Fruit fly (Drosophila melanogaster) whole organism, embryonic: Measurements from ENCODE around the gene CG43680.

Experiments
- Abd-B ChIP-seq: fragments of 200-800 bp; sonication (Bioruptor generic); optimal IDR thresholded peaks from 2 replicates; lab custom pipeline; 2018; ENCODE audit warnings: missing biosample characterization, mild to moderate bottlenecking, missing genetic modification characterization, moderate library complexity
- BtbVII ChIP-seq: fragments of 200-800 bp; sonication (Bioruptor generic); optimal IDR thresholded peaks from 3 replicates; lab custom pipeline; 2017; ENCODE audit warnings: missing biosample characterization, mild to moderate bottlenecking, missing genetic modification characterization
- CG10274 ChIP-seq: fragments of 200-800 bp; sonication (Bioruptor generic); optimal IDR thresholded peaks from 3 replicates; lab custom pipeline; 2017; ENCODE audit warnings: missing biosample characterization, mild to moderate bottlenecking, missing genetic modification characterization
- CG12942 ChIP-seq: fragments of 200-800 bp; sonication (Bioruptor generic); optimal IDR thresholded peaks from 3 replicates; lab custom pipeline; 2016; ENCODE audit warnings: missing biosample characterization, missing genetic modification characterization
- CG13775 ChIP-seq: fragments of 200-800 bp; sonication (Bioruptor generic); optimal IDR thresholded peaks from 3 replicates; lab custom pipeline; 2017; ENCODE audit warnings: missing biosample characterization, mild to moderate bottlenecking, missing genetic modification characterization
- CG13894 ChIP-seq: fragments of 200-800 bp; sonication (Bioruptor generic); optimal IDR thresholded peaks from 3 replicates; lab custom pipeline; 2018; ENCODE audit warnings: missing biosample characterization, mild to moderate bottlenecking, missing genetic modification characterization, moderate library complexity
- CG14965 ChIP-seq: fragments of 200-800 bp; sonication (Bioruptor generic); optimal IDR thresholded peaks from 2 replicates; lab custom pipeline; 2016; ENCODE audit warnings: missing biosample characterization, missing genetic modification characterization, borderline replicate concordance
- CG1529 ChIP-seq: fragments of 200-800 bp; sonication (Bioruptor generic); optimal IDR thresholded peaks from 3 replicates; lab custom pipeline; 2018; ENCODE audit warnings: missing biosample characterization, missing genetic modification characterization
- CG16815 ChIP-seq: fragments of 200-800 bp; sonication (Bioruptor generic); optimal IDR thresholded peaks from 3 replicates; lab custom pipeline; 2017; ENCODE audit warnings: missing biosample characterization, mild to moderate bottlenecking, missing genetic modification characterization
- CG17612 ChIP-seq: fragments of 200-800 bp; sonication (Bioruptor generic); IDR thresholded peaks from 2 replicates; pipeline ENCODE4 v1.3.6; 2022; ENCODE audit warnings: missing biosample characterization, missing genetic modification characterization
- CG17802 ChIP-seq: fragments of 200-800 bp; sonication (Bioruptor generic); optimal IDR thresholded peaks from 2 replicates; lab custom pipeline; 2018; ENCODE audit warnings: missing biosample characterization, mild to moderate bottlenecking, missing genetic modification characterization, moderate library complexity
- CG1832 ChIP-seq: fragments of 200-800 bp; sonication (Bioruptor generic); optimal IDR thresholded peaks from 2 replicates; lab custom pipeline; 2017; ENCODE audit warnings: missing biosample characterization, mild to moderate bottlenecking, missing genetic modification characterization, inconsistent platforms
- CG18619 ChIP-seq: fragments of 200-800 bp; sonication (Bioruptor generic); optimal IDR thresholded peaks from 3 replicates; lab custom pipeline; 2017; ENCODE audit warnings: missing biosample characterization, mild to moderate bottlenecking, missing genetic modification characterization
- CG2116 ChIP-seq: fragments of 200-800 bp; sonication (Bioruptor generic); optimal IDR thresholded peaks from 3 replicates; lab custom pipeline; 2018; ENCODE audit warnings: missing biosample characterization, mild to moderate bottlenecking, missing genetic modification characterization
- CG31365 ChIP-seq: fragments of 200-800 bp; sonication (Bioruptor generic); optimal IDR thresholded peaks from 2 replicates; lab custom pipeline; 2018; ENCODE audit warnings: missing biosample characterization, mild to moderate bottlenecking, missing genetic modification characterization
- CG32532 ChIP-seq: fragments of 200-800 bp; sonication (Bioruptor generic); IDR thresholded peaks from 2 replicates; pipeline ENCODE4 v1.3.6; 2022; ENCODE audit warnings: missing biosample characterization, missing genetic modification characterization
- CG4854 ChIP-seq: fragments of 200-800 bp; sonication (Bioruptor generic); optimal IDR thresholded peaks from 2 replicates; lab custom pipeline; 2016; ENCODE audit warnings: missing biosample characterization, missing genetic modification characterization, inconsistent platforms
- CG6654 ChIP-seq: fragments of 200-800 bp; sonication (Bioruptor generic); optimal IDR thresholded peaks from 2 replicates; lab custom pipeline; 2017; ENCODE audit warnings: missing biosample characterization, mild to moderate bottlenecking, missing genetic modification characterization
- CG6791 ChIP-seq: fragments of 200-800 bp; sonication (Bioruptor generic); IDR thresholded peaks from 3 replicates; pipeline ENCODE4 v1.3.6; 2022; ENCODE audit warnings: missing biosample characterization, missing genetic modification characterization; ENCODE audit not compliant: partially characterized antibody
- CG7372 ChIP-seq: fragments of 200-800 bp; sonication (Bioruptor generic); IDR thresholded peaks from 2 replicates; pipeline ENCODE4 v1.3.6; 2022; ENCODE audit warnings: missing biosample characterization, missing genetic modification characterization
- CG7745 ChIP-seq: fragments of 200-800 bp; sonication (Bioruptor generic); optimal IDR thresholded peaks from 2 replicates; lab custom pipeline; 2018; ENCODE audit warnings: missing biosample characterization, mild to moderate bottlenecking, missing genetic modification characterization, moderate library complexity
- CG7786 ChIP-seq: fragments of 200-800 bp; sonication (Bioruptor generic); optimal IDR thresholded peaks from 2 replicates; lab custom pipeline; 2016; ENCODE audit warnings: missing biosample characterization, missing genetic modification characterization
- CG9609 ChIP-seq: fragments of 200-800 bp; sonication (Bioruptor generic); optimal IDR thresholded peaks from 3 replicates; lab custom pipeline; 2016; ENCODE audit warnings: missing biosample characterization, missing genetic modification characterization
- E2f2 ChIP-seq: fragments of 200-800 bp; sonication (Bioruptor generic); IDR thresholded peaks from 2 replicates; pipeline ENCODE4 v1.3.6; 2022; ENCODE audit warnings: missing biosample characterization, missing genetic modification characterization
- Fer3 ChIP-seq: fragments of 200-800 bp; sonication (Bioruptor generic); optimal IDR thresholded peaks from 2 replicates; lab custom pipeline; 2018; ENCODE audit warnings: missing biosample characterization, mild to moderate bottlenecking, missing genetic modification characterization, moderate library complexity
- H2.0 ChIP-seq: fragments of 200-800 bp; sonication (Bioruptor generic); IDR thresholded peaks from 2 replicates; pipeline ENCODE4 v1.3.6; 2022; ENCODE audit warnings: missing biosample characterization, missing genetic modification characterization
- Jarid2 ChIP-seq: fragments of 200-800 bp; sonication (Bioruptor generic); optimal IDR thresholded peaks from 3 replicates; lab custom pipeline; 2017; ENCODE audit warnings: mild to moderate bottlenecking, missing biosample characterization, missing genetic modification reagents, missing genetic modification characterization
- Meics ChIP-seq: fragments of 200-800 bp; sonication (Bioruptor generic); optimal IDR thresholded peaks from 2 replicates; lab custom pipeline; 2017; ENCODE audit warnings: missing biosample characterization, mild to moderate bottlenecking, missing genetic modification characterization
- Nf-YC ChIP-seq: fragments of 200-800 bp; optimal IDR thresholded peaks from 3 replicates; lab custom pipeline; 2019; ENCODE audit warnings: missing biosample characterization, mild to moderate bottlenecking, missing genetic modification characterization, moderate library complexity
- Scr ChIP-seq: fragments of 200-800 bp; sonication (Bioruptor generic); IDR thresholded peaks from 2 replicates; pipeline ENCODE4 v1.3.6; 2022; ENCODE audit warnings: missing biosample characterization, missing genetic modification characterization; ENCODE audit not compliant: partially characterized antibody
- Ssrp ChIP-seq: fragments of 200-800 bp; sonication (Bioruptor generic); optimal IDR thresholded peaks from 2 replicates; lab custom pipeline; 2018; ENCODE audit warnings: missing biosample characterization, mild to moderate bottlenecking, missing genetic modification characterization, moderate library complexity
- abd-A ChIP-seq: fragments of 200-800 bp; sonication (Bioruptor generic); optimal IDR thresholded peaks from 3 replicates; lab custom pipeline; 2019; ENCODE audit warnings: missing biosample characterization, mild to moderate bottlenecking, missing genetic modification characterization, moderate library complexity
- bowl ChIP-seq: fragments of 200-800 bp; sonication (Bioruptor generic); IDR thresholded peaks from 2 replicates; pipeline ENCODE4 v1.3.6; 2022; ENCODE audit warnings: missing biosample characterization, missing genetic modification characterization
- dysf ChIP-seq: fragments of 200-800 bp; sonication (Bioruptor generic); IDR thresholded peaks from 3 replicates; pipeline ENCODE4 v1.3.6; 2022; ENCODE audit warnings: missing biosample characterization, missing genetic modification characterization
- fd3F ChIP-seq: fragments of 200-800 bp; sonication (Bioruptor generic); optimal IDR thresholded peaks from 2 replicates; lab custom pipeline; 2018; ENCODE audit warnings: missing biosample characterization, mild to moderate bottlenecking, missing genetic modification characterization, moderate library complexity
- ftz-f1 ChIP-seq: fragments of 200-800 bp; sonication (Bioruptor generic); optimal IDR thresholded peaks from 2 replicates; lab custom pipeline; 2016; ENCODE audit warnings: missing biosample characterization, missing genetic modification characterization
- kah ChIP-seq: fragments of 200-800 bp; sonication (Bioruptor generic); optimal IDR thresholded peaks from 2 replicates; lab custom pipeline; 2018; ENCODE audit warnings: missing biosample characterization, mild to moderate bottlenecking, missing genetic modification characterization
- ken ChIP-seq: fragments of 200-800 bp; sonication (Bioruptor generic); IDR thresholded peaks from 3 replicates; pipeline ENCODE4 v1.3.6; 2022; ENCODE audit warnings: missing biosample characterization, missing genetic modification characterization
- klu ChIP-seq: fragments of 200-800 bp; sonication (Bioruptor generic); IDR thresholded peaks from 2 replicates; pipeline ENCODE4 v1.3.6; 2022; ENCODE audit warnings: missing biosample characterization, missing genetic modification characterization
- maf-S ChIP-seq: fragments of 200-800 bp; sonication (Bioruptor generic); optimal IDR thresholded peaks from 2 replicates; lab custom pipeline; 2016; ENCODE audit warnings: missing biosample characterization, missing genetic modification characterization
- nau ChIP-seq: fragments of 200-800 bp; sonication (Bioruptor generic); optimal IDR thresholded peaks from 3 replicates; lab custom pipeline; 2017; ENCODE audit warnings: missing biosample characterization, mild to moderate bottlenecking, missing genetic modification characterization, missing genetic modification reagents
- pan ChIP-seq, 4 experiments: fragments of >200 bp in 3 of 4; fragments of 200-800 bp in 1 of 4; sonication (Bioruptor generic) in 1 of 4; optimal IDR thresholded peaks in 3 of 4; IDR thresholded peaks in 1 of 4; 2 replicates each; pipeline versions ENCODE4 v1.3.6 to Lab custom; 2017 to 2022; ENCODE audit warnings: missing biosample characterization in 2 of 4, missing genetic modification characterization in 2 of 4, mixed read lengths in 1 of 4
- slp2 ChIP-seq: fragments of 200-800 bp; sonication (Bioruptor generic); optimal IDR thresholded peaks from 2 replicates; lab custom pipeline; 2016; ENCODE audit warnings: missing biosample characterization, missing genetic modification characterization
- sna ChIP-seq: fragments of 200-800 bp; sonication (Bioruptor generic); IDR thresholded peaks from 2 replicates; pipeline ENCODE4 v1.3.6; 2022; ENCODE audit warnings: missing biosample characterization, missing genetic modification characterization; ENCODE audit not compliant: partially characterized antibody
- tin ChIP-seq: fragments of 200-800 bp; sonication (Bioruptor generic); optimal IDR thresholded peaks from 3 replicates; lab custom pipeline; 2016; ENCODE audit warnings: missing biosample characterization, missing genetic modification characterization
- tna ChIP-seq: fragments of 200-800 bp; sonication (Bioruptor generic); IDR thresholded peaks from 2 replicates; pipeline ENCODE4 v1.3.6; 2022; ENCODE audit warnings: missing biosample characterization, missing genetic modification characterization; ENCODE audit not compliant: partially characterized antibody
- tup ChIP-seq: fragments of 200-800 bp; sonication (Bioruptor generic); optimal IDR thresholded peaks from 2 replicates; lab custom pipeline; 2016; ENCODE audit warnings: missing biosample characterization, mild to moderate bottlenecking, missing genetic modification characterization, moderate library complexity
- zf30C ChIP-seq: fragments of 200-800 bp; sonication (Bioruptor generic); optimal IDR thresholded peaks from 3 replicates; lab custom pipeline; 2018; ENCODE audit warnings: missing biosample characterization, mild to moderate bottlenecking, missing genetic modification characterization
- zfh2 ChIP-seq: fragments of 200-800 bp; sonication (Bioruptor generic); optimal IDR thresholded peaks from 2 replicates; lab custom pipeline; 2016; ENCODE audit warnings: missing biosample characterization, missing genetic modification characterization

Gene CG43680

DNA sequence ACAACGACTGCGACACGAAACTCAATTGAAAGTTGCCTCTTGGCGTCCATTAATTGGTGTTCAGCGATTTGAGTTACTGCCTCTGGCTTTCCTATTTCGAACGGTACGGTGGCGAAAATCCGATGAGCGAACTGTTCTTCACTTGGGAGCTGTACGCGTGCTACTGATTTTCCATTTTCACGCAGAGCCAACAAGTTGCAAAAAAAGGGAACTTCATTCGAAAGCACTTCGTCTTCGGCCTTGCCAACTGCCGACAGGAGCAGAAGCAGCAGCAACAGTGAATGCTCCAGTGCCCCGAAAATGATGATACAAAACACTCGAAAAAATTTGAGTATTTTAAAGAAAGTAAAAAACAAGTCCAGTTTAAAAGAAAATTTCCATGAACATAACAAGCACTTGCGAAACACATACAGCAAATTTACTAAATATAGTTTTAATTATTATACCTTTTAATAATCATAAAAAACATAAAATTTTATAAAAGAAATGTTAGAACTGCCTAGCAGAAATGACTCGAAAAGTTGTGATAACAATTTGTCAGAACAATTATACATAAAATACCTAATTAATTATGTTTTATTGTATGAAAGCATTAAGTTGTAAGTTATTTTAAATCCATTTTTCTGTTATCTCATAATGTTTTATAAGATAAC lies 19.0 kb downstream of the CG43680 start (continued):
- TF ChIP-seq zfh2 (GFP tag; lab: Kevin White, UChicago) (no peak), BtbVII (GFP tag; lab: Kevin White, UChicago) (peak; percentile 14), CG10274 (GFP tag; lab: Kevin White, UChicago) (no peak), Scr (GFP tag; lab: Robert Waterston, UW) (no peak), CG32532 (GFP tag; lab: Robert Waterston, UW) (no peak), zf30C (GFP tag; lab: Kevin White, UChicago) (peak; percentile 46), E2f2 (GFP tag; lab: Robert Waterston, UW) (no peak), slp2 (GFP tag; lab: Kevin White, UChicago) (no peak), pan (optimal IDR thresholded peaks at IDR 0.05; lab: Kevin White, UChicago) (no peak), pan (GFP tag; optimal IDR thresholded peaks at IDR 0.05 in 1 of 2, IDR thresholded peaks at IDR 0.05 in 1 of 2) (no peak), CG7745 (tag; lab: Kevin White, UChicago) (no peak), CG17802 (tag; lab: Kevin White, UChicago) (no peak), tna (GFP tag; lab: Robert Waterston, UW) (no peak), ken (GFP tag; lab: Robert Waterston, UW) (no peak), klu (GFP tag; lab: Robert Waterston, UW) (no peak), dysf (GFP tag; lab: Robert Waterston, UW) (0 out of 3 replicates have a peak, but pooled peaks have one; percentile 27), ftz-f1 (GFP tag; lab: Kevin White, UChicago) (no peak), Fer3 (tag; lab: Kevin White, UChicago) (peak; percentile 15), abd-A (tag; lab: Kevin White, UChicago) (peak; percentile 34), nau (no peak), CG4854 (GFP tag; lab: Kevin White, UChicago) (no peak), CG18619 (GFP tag; lab: Kevin White, UChicago) (peak; percentile 48), CG7372 (GFP tag; lab: Robert Waterston, UW) (no peak), sna (GFP tag; lab: Robert Waterston, UW) (no peak), CG9609 (GFP tag; lab: Kevin White, UChicago) (no peak), tin (no peak), CG14965 (no peak), CG1529 (GFP tag; lab: Kevin White, UChicago) (no peak), CG2116 (GFP tag; lab: Kevin White, UChicago) (no peak), CG16815 (GFP tag; lab: Kevin White, UChicago) (no peak), H2.0 (GFP tag; lab: Robert Waterston, UW) (no peak), CG13894 (no peak), Nf-YC (tag; lab: Kevin White, UChicago) (peak; percentile 30), Ssrp (tag; lab: Kevin White, UChicago) (peak; percentile 32), Jarid2 (GFP tag; lab: Kevin White, UChicago) (no peak), CG7786 (GFP tag; lab: Kevin White, UChicago) (no peak), Meics (GFP tag; lab: Kevin White, UChicago) (peak; percentile 78), CG31365 (tag; lab: Kevin White, UChicago) (no peak), CG12942 (no peak), CG6791 (GFP tag; lab: Robert Waterston, UW) (no peak), bowl (GFP tag; lab: Robert Waterston, UW) (no peak), kah (GFP tag; lab: Kevin White, UChicago) (no peak), CG13775 (GFP tag; lab: Kevin White, UChicago) (peak; percentile 19), fd3F (GFP tag; lab: Kevin White, UChicago) (no peak), CG17612 (GFP tag; lab: Robert Waterston, UW) (no peak), tup (no peak), maf-S (GFP tag; lab: Kevin White, UChicago) (no peak), CG1832 (no peak), Abd-B (GFP tag; lab: Kevin White, UChicago) (no peak), CG6654 (GFP tag; lab: Kevin White, UChicago) (no peak)
